Fruit fly (Drosophila melanogaster) whole organism, prepupa: Measurements from ENCODE around the gene CG17855.

Experiments
- Blimp-1 ChIP-seq: fragments of 200-800 bp; sonication (Bioruptor generic); optimal IDR thresholded peaks from 3 replicates; lab custom pipeline; 2017; ENCODE audit warnings: missing biosample characterization, missing genetic modification characterization, mild to moderate bottlenecking, moderate library complexity, missing genetic modification reagents
- CG10631 ChIP-seq: fragments of 200-800 bp; sonication (Bioruptor generic); optimal IDR thresholded peaks from 2 replicates; lab custom pipeline; 2016; ENCODE audit warnings: missing biosample characterization, missing genetic modification characterization
- CG10669 ChIP-seq: fragments of 200-800 bp; sonication (Bioruptor generic); optimal IDR thresholded peaks from 3 replicates; lab custom pipeline; 2018; ENCODE audit warnings: missing biosample characterization, mild to moderate bottlenecking, missing genetic modification characterization, moderate library complexity
- CG11294 ChIP-seq: fragments of 200-800 bp; sonication (Bioruptor generic); IDR thresholded peaks from 2 replicates; pipeline ENCODE4 v1.3.6; 2022; ENCODE audit warnings: missing biosample characterization, missing genetic modification characterization
- CG11762 ChIP-seq: fragments of 200-800 bp; sonication (Bioruptor generic); optimal IDR thresholded peaks from 3 replicates; lab custom pipeline; 2016; ENCODE audit warnings: missing biosample characterization, missing genetic modification characterization; ENCODE audit not compliant: insufficient read depth
- CG11902 ChIP-seq: fragments of 200-800 bp; sonication (Bioruptor generic); optimal IDR thresholded peaks from 3 replicates; lab custom pipeline; 2016; ENCODE audit warnings: missing biosample characterization, missing genetic modification characterization
- CG15336 ChIP-seq: fragments of 200-800 bp; sonication (Bioruptor generic); IDR thresholded peaks from 2 replicates; pipeline ENCODE4 v1.3.6; 2022; ENCODE audit warnings: missing biosample characterization, missing genetic modification characterization
- CG1621 ChIP-seq: fragments of 200-800 bp; sonication (Bioruptor generic); optimal IDR thresholded peaks from 3 replicates; lab custom pipeline; 2018; ENCODE audit warnings: missing biosample characterization, mild to moderate bottlenecking, missing genetic modification characterization
- CG16779 ChIP-seq: fragments of 200-800 bp; sonication (Bioruptor generic); optimal IDR thresholded peaks from 3 replicates; lab custom pipeline; 2017; ENCODE audit warnings: missing biosample characterization, mild to moderate bottlenecking, missing genetic modification characterization
- CG3032 ChIP-seq: fragments of 200-800 bp; optimal IDR thresholded peaks from 2 replicates; lab custom pipeline; 2019; ENCODE audit warnings: missing biosample characterization, mild to moderate bottlenecking, missing genetic modification characterization, moderate library complexity
- CG32006 ChIP-seq: fragments of 200-800 bp; sonication (Bioruptor generic); optimal IDR thresholded peaks from 3 replicates; lab custom pipeline; 2017; ENCODE audit warnings: missing biosample characterization, mild to moderate bottlenecking, missing genetic modification characterization
- CG34406 ChIP-seq: fragments of 200-800 bp; sonication (Bioruptor generic); optimal IDR thresholded peaks from 3 replicates; lab custom pipeline; 2016; ENCODE audit warnings: missing biosample characterization, missing genetic modification characterization
- CG3919 ChIP-seq: fragments of 200-800 bp; sonication (Bioruptor generic); optimal IDR thresholded peaks from 3 replicates; lab custom pipeline; 2016; ENCODE audit warnings: missing biosample characterization, missing genetic modification characterization
- CG4318 ChIP-seq: fragments of 200-800 bp; sonication (Bioruptor generic); optimal IDR thresholded peaks from 3 replicates; lab custom pipeline; 2017; ENCODE audit warnings: missing biosample characterization, mild to moderate bottlenecking, missing genetic modification characterization
- CG6163 ChIP-seq: fragments of 200-800 bp; sonication (Bioruptor generic); IDR thresholded peaks from 3 replicates; pipeline ENCODE4 v1.3.6; 2022; ENCODE audit warnings: missing biosample characterization, missing genetic modification characterization
- CG6276 ChIP-seq: fragments of 200-800 bp; sonication (Bioruptor generic); optimal IDR thresholded peaks from 2 replicates; lab custom pipeline; 2017; ENCODE audit warnings: missing biosample characterization, mild to moderate bottlenecking, missing genetic modification characterization
- CG6792 ChIP-seq: fragments of 200-800 bp; sonication (Bioruptor generic); optimal IDR thresholded peaks from 3 replicates; lab custom pipeline; 2016; ENCODE audit warnings: missing biosample characterization, missing genetic modification characterization
- CG6808 ChIP-seq: fragments of 200-800 bp; sonication (Bioruptor generic); optimal IDR thresholded peaks from 3 replicates; lab custom pipeline; 2017; ENCODE audit warnings: missing biosample characterization, missing genetic modification characterization, mild to moderate bottlenecking, moderate library complexity, missing genetic modification reagents
- CG7368 ChIP-seq: fragments of 200-800 bp; sonication (Bioruptor generic); optimal IDR thresholded peaks from 3 replicates; lab custom pipeline; 2016; ENCODE audit warnings: missing biosample characterization, missing genetic modification characterization
- CG8119 ChIP-seq: fragments of 200-800 bp; sonication (Bioruptor generic); IDR thresholded peaks from 3 replicates; pipeline ENCODE4 v1.3.6; 2022; ENCODE audit warnings: missing biosample characterization, missing genetic modification characterization
- CG8632 ChIP-seq: fragments of 200-800 bp; sonication (Bioruptor generic); optimal IDR thresholded peaks from 3 replicates; lab custom pipeline; 2016; ENCODE audit warnings: missing biosample characterization, missing genetic modification characterization
- CG9139 ChIP-seq: fragments of 200-800 bp; sonication (Bioruptor generic); optimal IDR thresholded peaks from 3 replicates; lab custom pipeline; 2017; ENCODE audit warnings: missing biosample characterization, mild to moderate bottlenecking, missing genetic modification characterization
- Eip75B ChIP-seq: fragments of 200-800 bp; sonication (Bioruptor generic); optimal IDR thresholded peaks from 3 replicates; lab custom pipeline; 2016; ENCODE audit warnings: missing biosample characterization, missing genetic modification characterization
- Eip78C ChIP-seq: fragments of 200-800 bp; sonication (Bioruptor generic); peaks from one replicate; lab custom pipeline; 2016; ENCODE audit warnings: missing biosample characterization, missing genetic modification characterization
- Eip93F ChIP-seq: fragments of 200-800 bp; sonication (Bioruptor generic); optimal IDR thresholded peaks from 2 replicates; lab custom pipeline; 2016; ENCODE audit warnings: missing biosample characterization, mild to moderate bottlenecking, missing genetic modification characterization
- Ets21C ChIP-seq: fragments of 200-800 bp; sonication (Bioruptor generic); optimal IDR thresholded peaks from 3 replicates; lab custom pipeline; 2016; ENCODE audit warnings: missing biosample characterization, missing genetic modification characterization
- Ets96B ChIP-seq: fragments of 200-800 bp; optimal IDR thresholded peaks from 2 replicates; lab custom pipeline; 2019; ENCODE audit warnings: missing biosample characterization, mild to moderate bottlenecking, missing genetic modification characterization, moderate library complexity
- Gug ChIP-seq: fragments of 200-800 bp; sonication (Bioruptor generic); IDR thresholded peaks from 2 replicates; pipeline ENCODE4 v1.3.6; 2022; ENCODE audit warnings: missing biosample characterization, missing genetic modification characterization
- Hr38 ChIP-seq: sonication (Bioruptor generic); optimal IDR thresholded peaks from 2 replicates; lab custom pipeline; 2016; ENCODE audit warnings: missing biosample characterization, missing genetic modification characterization
- Hr4 ChIP-seq: fragments of 200-800 bp; sonication (Bioruptor generic); optimal IDR thresholded peaks from 3 replicates; lab custom pipeline; 2016; ENCODE audit warnings: missing biosample characterization, missing genetic modification characterization
- Lpt ChIP-seq: fragments of 200-800 bp; sonication (Bioruptor generic); optimal IDR thresholded peaks from 3 replicates; lab custom pipeline; 2016; ENCODE audit warnings: missing biosample characterization, missing genetic modification characterization
- OdsH ChIP-seq: fragments of 200-800 bp; sonication (Bioruptor generic); optimal IDR thresholded peaks from 3 replicates; lab custom pipeline; 2016; ENCODE audit warnings: missing biosample characterization, missing genetic modification characterization
- Smox ChIP-seq: fragments of 200-800 bp; sonication (Bioruptor generic); optimal IDR thresholded peaks from 3 replicates; lab custom pipeline; 2016; ENCODE audit warnings: missing biosample characterization, missing genetic modification characterization
- Sox14 ChIP-seq: fragments of 200-800 bp; sonication (Bioruptor generic); optimal IDR thresholded peaks from 3 replicates; lab custom pipeline; 2016; ENCODE audit warnings: missing biosample characterization, missing genetic modification characterization
- Sox15 ChIP-seq: fragments of 200-800 bp; sonication (Bioruptor generic); optimal IDR thresholded peaks from 3 replicates; lab custom pipeline; 2016; ENCODE audit warnings: missing biosample characterization, missing genetic modification characterization
- achi ChIP-seq: fragments of 200-800 bp; sonication (Bioruptor generic); optimal IDR thresholded peaks from 3 replicates; lab custom pipeline; 2016; ENCODE audit warnings: missing biosample characterization, missing genetic modification characterization
- acj6 ChIP-seq: fragments of 200-800 bp; sonication (Bioruptor generic); optimal IDR thresholded peaks from 3 replicates; lab custom pipeline; 2016; ENCODE audit warnings: missing biosample characterization, missing genetic modification characterization
- dac ChIP-seq: fragments of 200-800 bp; sonication (Bioruptor generic); optimal IDR thresholded peaks from 2 replicates; lab custom pipeline; 2017; ENCODE audit warnings: missing biosample characterization, mild to moderate bottlenecking, missing genetic modification characterization
- dsx ChIP-seq: fragments of 200-800 bp; optimal IDR thresholded peaks from 3 replicates; lab custom pipeline; 2019; ENCODE audit warnings: missing biosample characterization, mild to moderate bottlenecking, missing genetic modification characterization, moderate library complexity; ENCODE audit not compliant: poor library complexity, severe bottlenecking
- eg ChIP-seq: fragments of 200-800 bp; sonication (Bioruptor generic); IDR thresholded peaks from 3 replicates; pipeline ENCODE4 v1.3.6; 2022; ENCODE audit warnings: missing biosample characterization, missing genetic modification characterization
- esn ChIP-seq: fragments of 200-800 bp; sonication (Bioruptor generic); optimal IDR thresholded peaks from 2 replicates; lab custom pipeline; 2016; ENCODE audit warnings: missing biosample characterization, mild to moderate bottlenecking, missing genetic modification characterization, moderate library complexity
- fd59A ChIP-seq: fragments of 200-800 bp; sonication (Bioruptor generic); optimal IDR thresholded peaks from 2 replicates; lab custom pipeline; 2017; ENCODE audit warnings: missing biosample characterization, mild to moderate bottlenecking, missing genetic modification characterization, missing genetic modification reagents
- fd85E ChIP-seq: fragments of 200-800 bp; sonication (Bioruptor generic); optimal IDR thresholded peaks from 3 replicates; lab custom pipeline; 2016; ENCODE audit warnings: missing biosample characterization, missing genetic modification characterization
- fkh ChIP-seq: fragments of 200-800 bp; sonication (Bioruptor generic); optimal IDR thresholded peaks from 3 replicates; lab custom pipeline; 2017; ENCODE audit warnings: missing biosample characterization, mild to moderate bottlenecking, missing genetic modification characterization, moderate library complexity
- lz ChIP-seq: fragments of 200-800 bp; sonication (Bioruptor generic); optimal IDR thresholded peaks from 3 replicates; lab custom pipeline; 2016; ENCODE audit warnings: missing biosample characterization, missing genetic modification characterization
- pdm3 ChIP-seq: fragments of 200-800 bp; sonication (Bioruptor generic); optimal IDR thresholded peaks from 3 replicates; lab custom pipeline; 2016; ENCODE audit warnings: missing biosample characterization, missing genetic modification characterization
- salr ChIP-seq, 2 experiments: fragments of 200-800 bp; sonication (Bioruptor generic); optimal IDR thresholded peaks; 3 replicates each; lab custom pipeline; 2016 to 2018; ENCODE audit warnings: missing biosample characterization in 2 of 2, missing genetic modification characterization in 2 of 2, mild to moderate bottlenecking in 1 of 2
- spab ChIP-seq: fragments of 200-800 bp; sonication (Bioruptor generic); optimal IDR thresholded peaks from 2 replicates; lab custom pipeline; 2017; ENCODE audit warnings: missing biosample characterization, mild to moderate bottlenecking, missing genetic modification characterization, missing genetic modification reagents
- ss ChIP-seq, 2 experiments: fragments of 200-800 bp; sonication (Bioruptor generic); optimal IDR thresholded peaks; 2 replicates in 1 of 2; 3 replicates in 1 of 2; lab custom pipeline; 2017 to 2018; ENCODE audit warnings: mild to moderate bottlenecking in 2 of 2, missing biosample characterization in 2 of 2, missing genetic modification characterization in 2 of 2, moderate library complexity in 1 of 2
- svp ChIP-seq: fragments of 200-800 bp; sonication (Bioruptor generic); peaks from one replicate; lab custom pipeline; 2016; ENCODE audit warnings: missing biosample characterization, missing genetic modification characterization
- topi ChIP-seq: fragments of 200-800 bp; sonication (Bioruptor generic); optimal IDR thresholded peaks from 3 replicates; lab custom pipeline; 2016; ENCODE audit warnings: missing biosample characterization, missing genetic modification characterization
- vri ChIP-seq: fragments of 200-800 bp; sonication (Bioruptor generic); optimal IDR thresholded peaks from 3 replicates; lab custom pipeline; 2016; ENCODE audit warnings: missing biosample characterization, mild to moderate bottlenecking, missing genetic modification characterization

CG17855 gene

DNA sequence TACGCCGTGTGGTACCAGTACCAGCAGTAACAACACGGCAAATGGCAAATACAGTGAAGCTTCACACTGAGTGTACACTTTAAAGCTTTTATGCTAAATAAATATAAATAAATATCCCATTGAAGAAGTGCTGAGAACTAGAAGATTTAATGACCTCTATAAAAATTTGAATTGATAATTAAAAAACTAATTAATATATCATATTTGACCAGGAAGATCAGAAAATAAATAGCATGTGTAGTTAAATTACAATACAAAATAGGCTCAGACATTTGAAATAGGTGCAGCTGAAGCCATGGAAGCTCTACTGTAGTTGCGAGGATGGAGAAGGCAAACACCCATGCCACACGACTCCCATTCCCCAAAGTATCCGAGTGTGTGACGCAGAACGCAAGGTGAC is 24.2 kb downstream of the CG17855 start:
- TF ChIP-seq salr (GFP tag; optimal IDR thresholded peaks at IDR 0.05; lab: Kevin White, UChicago) (peak in 1 of 2 experiments; percentile 62), Eip75B (GFP tag; lab: Kevin White, UChicago) (peak; percentile 15), Sox14 (GFP tag; lab: Kevin White, UChicago) (no peak), CG3919 (GFP tag; lab: Kevin White, UChicago) (peak; percentile 37), dac (GFP tag; lab: Kevin White, UChicago) (peak; percentile 27), CG15336 (peak; percentile 85), CG6792 (GFP tag; lab: Kevin White, UChicago) (no peak), Ets96B (peak; percentile 31), vri (GFP tag; lab: Kevin White, UChicago) (no peak), CG1621 (no peak), CG8632 (GFP tag; lab: Kevin White, UChicago) (peak; percentile 15), CG6808 (no peak), CG3032 (tag; lab: Kevin White, UChicago) (peak; percentile 24), CG11902 (GFP tag; lab: Kevin White, UChicago) (no peak), Lpt (GFP tag; lab: Kevin White, UChicago) (peak; percentile 68), spab (GFP tag; lab: Kevin White, UChicago) (peak; percentile 1), fd59A (GFP tag; lab: Kevin White, UChicago) (no peak), CG9139 (GFP tag; lab: Kevin White, UChicago) (no peak), Eip93F (GFP tag; lab: Kevin White, UChicago) (no peak), CG7368 (GFP tag; lab: Kevin White, UChicago) (no peak), CG6276 (GFP tag; lab: Kevin White, UChicago) (peak; percentile 76), pdm3 (GFP tag; lab: Kevin White, UChicago) (peak; percentile 44), Blimp-1 (GFP tag; lab: Kevin White, UChicago) (no peak), Hr4 (peak; percentile 76), topi (GFP tag; lab: Kevin White, UChicago) (peak; percentile 29), fd85E (GFP tag; lab: Kevin White, UChicago) (no peak), CG4318 (GFP tag; lab: Kevin White, UChicago) (peak; percentile 64), CG16779 (tag; lab: Kevin White, UChicago) (no peak), OdsH (no peak), Hr38 (GFP tag; lab: Kevin White, UChicago) (no peak), lz (peak; percentile 8), Smox (GFP tag; lab: Kevin White, UChicago) (no peak), acj6 (GFP tag; lab: Kevin White, UChicago) (peak; percentile 32), CG6163 (GFP tag; lab: Robert Waterston, UW) (peak; percentile 52), Sox15 (GFP tag; lab: Kevin White, UChicago) (no peak), CG10669 (GFP tag; lab: Kevin White, UChicago) (peak; percentile 14), CG10631 (peak; percentile 50), fkh (GFP tag; lab: Kevin White, UChicago) (no peak), CG8119 (GFP tag; lab: Robert Waterston, UW) (peak; percentile 84), CG32006 (peak; percentile 80), achi (peak; percentile 67), CG11762 (GFP tag; lab: Kevin White, UChicago) (peak; percentile 13), CG11294 (GFP tag; lab: Robert Waterston, UW) (peak; percentile 54; the same call in 1 of the 2 replicates), Gug (GFP tag; lab: Robert Waterston, UW) (peak; percentile 68), dsx (GFP tag; lab: Kevin White, UChicago) (no peak), Ets21C (GFP tag; lab: Kevin White, UChicago) (no peak), ss (GFP tag; optimal IDR thresholded peaks at IDR 0.05; lab: Kevin White, UChicago) (no peak), svp (GFP tag; lab: Kevin White, UChicago) (no peak), esn (GFP tag; lab: Kevin White, UChicago) (peak; percentile 41), Eip78C (GFP tag; lab: Kevin White, UChicago) (peak; percentile 61), CG34406 (GFP tag; lab: Kevin White, UChicago) (peak; percentile 13), eg (GFP tag; lab: Robert Waterston, UW) (peak; percentile 52; the same call in 2 of the 3 replicates)
